Worm (Caenorhabditis elegans) whole organism, L1 larva: ENCODE measurements around the gene F49H6.15.

Experiments used
- C16A3.4 ChIP-seq: fragments of 150-350 bp; optimal IDR thresholded peaks from 2 replicates; lab custom pipeline; 2014; ENCODE audit warnings: missing biosample characterization, missing genetic modification characterization
- dpl-1 ChIP-seq, 3 experiments: fragments of 150-350 bp in 2 of 3; sonication (generic microtip) in 1 of 3; optimal IDR thresholded peaks; 2 replicates each; lab custom pipeline; 2014 to 2017; ENCODE audit warnings: missing biosample characterization in 3 of 3, missing genetic modification characterization in 3 of 3, missing genetic modification reagents in 3 of 3
- fkh-10 ChIP-seq: sonication (generic microtip); optimal IDR thresholded peaks from 2 replicates; lab custom pipeline; 2017; ENCODE audit warnings: missing biosample characterization, missing genetic modification reagents, missing genetic modification characterization
- nhr-237 ChIP-seq: fragments of 150-350 bp; optimal IDR thresholded peaks from 2 replicates; lab custom pipeline; 2014; ENCODE audit warnings: missing biosample characterization, missing genetic modification characterization
- nhr-76 ChIP-seq: sonication (generic microtip); optimal IDR thresholded peaks from 2 replicates; lab custom pipeline; 2017; ENCODE audit warnings: missing biosample characterization, missing genetic modification characterization
- tlp-1 ChIP-seq: fragments of 150-350 bp; optimal IDR thresholded peaks from 2 replicates; lab custom pipeline; 2014; ENCODE audit warnings: missing biosample characterization, missing genetic modification characterization

ce11 chrV:17042263-17042662 lies 16.1 kb upstream of the F49H6.15 start, which contains the start of gene hpo-33:
- TF ChIP-seq tlp-1: no peak
- no peak for TF ChIP-seq nhr-237 (tag; lab: Kevin White, UChicago)
- TF ChIP-seq fkh-10 (GFP tag; lab: Kevin White, UChicago): no peak
- no peak for TF ChIP-seq nhr-76 (tag; lab: Kevin White, UChicago)
- no peak for TF ChIP-seq dpl-1 (GFP tag; optimal IDR thresholded peaks at IDR 0.05; lab: Kevin White, UChicago)
- TF ChIP-seq C16A3.4: no peak
